Worm (Caenorhabditis elegans): Measurements from ENCODE around the gene F18A11.2.

The F18A11.2 gene

ce11 chrII:13023518-13023917, 8.0 kb upstream of the F18A11.2 start:
- TF ChIP-seq efl-1 (GFP tag; optimal IDR thresholded peaks at IDR 0.05): no peak
- no peak for TF ChIP-seq ceh-100 (GFP tag; IDR thresholded peaks at IDR 0.05)
- TF ChIP-seq zfh-2 (GFP tag; conservative IDR thresholded peaks at IDR 0.05): peak; percentile 51; the same call in 1 of the 2 replicates

- TF ChIP-seq K11D2.4 (GFP tag; IDR thresholded peaks at IDR 0.05) (no peak), egrh-3 (GFP tag; IDR thresholded peaks at IDR 0.05) (no peak), nhr-80 (tag; optimal IDR thresholded peaks at IDR 0.05) (peak; percentile 66), C06A6.2 (GFP tag; conservative IDR thresholded peaks at IDR 0.05) (no peak), ceh-100 (GFP tag; IDR thresholded peaks at IDR 0.05) (no peak), dox-1 (GFP tag; IDR thresholded peaks at IDR 0.05) (peak; percentile 33; the same call in 1 of the 2 replicates), efl-1 (GFP tag; optimal IDR thresholded peaks at IDR 0.05) (no peak), let-526 (GFP tag; IDR thresholded peaks at IDR 0.05) (no peak), snpc-1.3 (tag; optimal IDR thresholded peaks at IDR 0.05; ENCODE audit: insufficient read depth) (no peak), cebp-1 (GFP tag; IDR thresholded peaks at IDR 0.05) (no peak), cebp-1 (tag; optimal IDR thresholded peaks at IDR 0.05) (peak; percentile 27), F37B4.10 (GFP tag; IDR thresholded peaks at IDR 0.05) (no peak), ccch-3 (GFP tag; optimal IDR thresholded peaks at IDR 0.05) (no peak), hmg-1.2 (GFP tag; IDR thresholded peaks at IDR 0.05) (peak; percentile 34; the same call in 1 of the 2 replicates)
Observed at ce11 chrII:13025794-13026412, 5.6 kb upstream of the F18A11.2 start, which contains the start of gene max-2. TSS of gene max-2 (minus strand) at chrII:13025844.

- TF ChIP-seq dox-1 (GFP tag; IDR thresholded peaks at IDR 0.05): 0 out of 2 replicates have a peak, but pooled peaks have one; percentile 1
- no peak for TF ChIP-seq cebp-1 (GFP tag; IDR thresholded peaks at IDR 0.05)
- peak; percentile 64 for TF ChIP-seq cebp-1 (tag; optimal IDR thresholded peaks at IDR 0.05)
- TF ChIP-seq Y95B8A.8 (GFP tag; IDR thresholded peaks at IDR 0.05): no peak
Observed at ce11 chrII:13029290-13030050, 2.0 kb upstream of the F18A11.2 start.

ce11 chrII:13030051-13030437, 1.5 kb upstream of the F18A11.2 start:
- TF ChIP-seq madf-3 (GFP tag; IDR thresholded peaks at IDR 0.05): 0 out of 2 replicates have a peak, but pooled peaks have one; percentile 13
- TF ChIP-seq B0336.3 (GFP tag; IDR thresholded peaks at IDR 0.05): no peak
- TF ChIP-seq F49E8.2 (tag; optimal IDR thresholded peaks at IDR 0.05; ENCODE audit: insufficient read depth): no peak
- no peak for TF ChIP-seq egl-18 (GFP tag; IDR thresholded peaks at IDR 0.05)
- TF ChIP-seq F57A8.1 (GFP tag; optimal IDR thresholded peaks at IDR 0.05): no peak
- no peak for TF ChIP-seq cebp-1 (GFP tag; IDR thresholded peaks at IDR 0.05)
- TF ChIP-seq cebp-1 (tag; optimal IDR thresholded peaks at IDR 0.05): peak; percentile 8
- TF ChIP-seq zfh-2 (GFP tag; conservative IDR thresholded peaks at IDR 0.05): peak; percentile 61; the same call in 1 of the 2 replicates
- no peak for TF ChIP-seq K11D2.4 (GFP tag; IDR thresholded peaks at IDR 0.05)
- peak; percentile 33; the same call in 1 of the 2 replicates for TF ChIP-seq hmg-1.2 (GFP tag; IDR thresholded peaks at IDR 0.05)
- no peak for TF ChIP-seq lin-54 (GFP tag; optimal IDR thresholded peaks at IDR 0.05)
- TF ChIP-seq attf-5 (GFP tag; optimal IDR thresholded peaks at IDR 0.05): no peak

- TF ChIP-seq dox-1 (GFP tag; IDR thresholded peaks at IDR 0.05): peak; percentile 24; the same call in 1 of the 2 replicates
- 0 out of 2 replicates have a peak, but pooled peaks have one; percentile 9 for TF ChIP-seq ekl-4 (GFP tag; IDR thresholded peaks at IDR 0.05)
- TF ChIP-seq fkh-3 (tag; optimal IDR thresholded peaks at IDR 0.05): no peak
- no peak for TF ChIP-seq sdz-38 (tag; optimal IDR thresholded peaks at IDR 0.05)
- no peak for TF ChIP-seq cebp-1 (GFP tag; IDR thresholded peaks at IDR 0.05)
- TF ChIP-seq cebp-1 (tag; optimal IDR thresholded peaks at IDR 0.05): peak; percentile 62
- TF ChIP-seq Y56A3A.18 (GFP tag; IDR thresholded peaks at IDR 0.05): no peak
- no peak for TF ChIP-seq ztf-28 (GFP tag; IDR thresholded peaks at IDR 0.05)
- TF ChIP-seq zfh-2 (GFP tag; conservative IDR thresholded peaks at IDR 0.05): peak; percentile 70
- TF ChIP-seq hmg-1.2 (GFP tag; IDR thresholded peaks at IDR 0.05): peak; percentile 44; the same call in 1 of the 2 replicates
- no peak for TF ChIP-seq nhr-120 (GFP tag; IDR thresholded peaks at IDR 0.05)
- TF ChIP-seq ztf-25 (GFP tag; IDR thresholded peaks at IDR 0.05): no peak
- TF ChIP-seq attf-5 (GFP tag; optimal IDR thresholded peaks at IDR 0.05): peak; percentile 47
- TF ChIP-seq lin-54 (GFP tag; optimal IDR thresholded peaks at IDR 0.05): peak; percentile 41
- no peak for TF ChIP-seq let-607 (tag; optimal IDR thresholded peaks at IDR 0.05)
- TF ChIP-seq F22D6.2 (tag; optimal IDR thresholded peaks at IDR 0.05): no peak
- TF ChIP-seq nfya-1 (tag; optimal IDR thresholded peaks at IDR 0.05; ENCODE audit: borderline replicate concordance, insufficient read depth): no peak
- TF ChIP-seq F33H1.4 (GFP tag; IDR thresholded peaks at IDR 0.05): peak; percentile 28; the same call in 1 of the 2 replicates
- peak; percentile 40 for TF ChIP-seq lsl-1 (GFP tag; optimal IDR thresholded peaks at IDR 0.05)
- peak; percentile 71 for TF ChIP-seq nhr-80 (tag; optimal IDR thresholded peaks at IDR 0.05)
Observed at ce11 chrII:13030567-13031188, 821 bp upstream of the F18A11.2 start.

Measured in whole organism, young adult.